Worm (Caenorhabditis elegans) whole organism, L3 larva: ENCODE measurements around the gene ztf-14.

Experiments used
- ceh-16 ChIP-seq: sonication (generic microtip); optimal IDR thresholded peaks from 2 replicates; lab custom pipeline; 2017; ENCODE audit warnings: missing biosample characterization, missing genetic modification characterization
- ceh-28 ChIP-seq: fragments of 150-350 bp; optimal IDR thresholded peaks from 2 replicates; lab custom pipeline; 2014; ENCODE audit warnings: missing biosample characterization, missing genetic modification reagents, missing genetic modification characterization
- elt-2 ChIP-seq: sonication (generic microtip); optimal IDR thresholded peaks from 2 replicates; lab custom pipeline; 2016; ENCODE audit warnings: missing genetic modification reagents, mild to moderate bottlenecking, missing genetic modification characterization, missing compliant biosample characterization
- fkh-10 ChIP-seq: sonication (generic microtip); optimal IDR thresholded peaks from 2 replicates; lab custom pipeline; 2017; ENCODE audit warnings: missing biosample characterization, missing genetic modification reagents, missing genetic modification characterization
- pqm-1 ChIP-seq: fragments of 150-350 bp; optimal IDR thresholded peaks from 2 replicates; lab custom pipeline; 2017; ENCODE audit warnings: missing biosample characterization, missing genetic modification characterization, inconsistent platforms

ce11 chrX:14505578-14506353 is 9.9 kb downstream of the ztf-14 start:
- no peak for TF ChIP-seq ceh-28
- TF ChIP-seq fkh-10 (GFP tag; lab: Kevin White, UChicago): no peak
- peak; percentile 94 for TF ChIP-seq elt-2
- TF ChIP-seq pqm-1 (tag; lab: Kevin White, UChicago): peak; percentile 66
- TF ChIP-seq ceh-16 (tag; lab: Kevin White, UChicago): no peak
